Worm (Caenorhabditis elegans): ENCODE results near the gene F38H4.4.

Gene F38H4.4

ce11 chrIV:11855900-11856660, 8.0 kb downstream of the F38H4.4 start, which contains the start of gene ech-2 (continued):
- no peak for TF ChIP-seq spr-1 (tag; optimal IDR thresholded peaks at IDR 0.05)
- TF ChIP-seq lin-39 (tag; optimal IDR thresholded peaks at IDR 0.05): no peak
- TF ChIP-seq lsy-2 (tag; optimal IDR thresholded peaks at IDR 0.05): peak in 1 of 2 experiments; percentile 43
- TF ChIP-seq ztf-11 (tag; optimal IDR thresholded peaks at IDR 0.05): no peak

- peak in 1 of 2 experiments; percentile 83 for TF ChIP-seq unc-62 (GFP tag; optimal IDR thresholded peaks at IDR 0.05 in 1 of 2)
- no peak for TF ChIP-seq unc-62 (tag; optimal IDR thresholded peaks at IDR 0.05)
- TF ChIP-seq aha-1 (tag): peak; percentile 96
- TF ChIP-seq mxl-3 (GFP tag; optimal IDR thresholded peaks at IDR 0.05): peak; percentile 42
- no peak for TF ChIP-seq ZK546.5 (tag; optimal IDR thresholded peaks at IDR 0.05)
- no peak for TF ChIP-seq nhr-76 (tag; optimal IDR thresholded peaks at IDR 0.05)
- TF ChIP-seq rbr-2 (tag; optimal IDR thresholded peaks at IDR 0.05): peak; percentile 89
- no peak for TF ChIP-seq zfp-2 (tag; optimal IDR thresholded peaks at IDR 0.05)
- peak; percentile 83 for TF ChIP-seq fkh-10 (GFP tag; optimal IDR thresholded peaks at IDR 0.05)
- TF ChIP-seq set-16 (GFP tag; IDR thresholded peaks at IDR 0.05): peak; percentile 87
- TF ChIP-seq spr-1 (tag; optimal IDR thresholded peaks at IDR 0.05): peak; percentile 45
- TF ChIP-seq mdl-1 (tag; optimal IDR thresholded peaks at IDR 0.05): peak; percentile 29 to 54
- TF ChIP-seq ctbp-1 (GFP tag; IDR thresholded peaks at IDR 0.05): peak; percentile 54; the same call in 1 of the 2 replicates
- peak; percentile 66 for TF ChIP-seq lin-38 (GFP tag; IDR thresholded peaks at IDR 0.05)
- peak; percentile 90 for TF ChIP-seq hmg-1.1 (GFP tag; IDR thresholded peaks at IDR 0.05)
- peak; percentile 36 for TF ChIP-seq jun-1 (tag; optimal IDR thresholded peaks at IDR 0.05)
- TF ChIP-seq dpl-1 (GFP tag; optimal IDR thresholded peaks at IDR 0.05): peak; percentile 19
- TF ChIP-seq nhr-77 (tag; optimal IDR thresholded peaks at IDR 0.05): peak; percentile 22
- TF ChIP-seq vab-7 (GFP tag; IDR thresholded peaks at IDR 0.05): 0 out of 2 replicates have a peak, but pooled peaks have one; percentile 39
- peak in 1 of 2 experiments; percentile 22 for TF ChIP-seq daf-16 (GFP tag; optimal IDR thresholded peaks at IDR 0.05)
- peak; percentile 21 for TF ChIP-seq daf-16 (tag; optimal IDR thresholded peaks at IDR 0.05)
- TF ChIP-seq dmd-6 (GFP tag; IDR thresholded peaks at IDR 0.05): peak; percentile 46
- peak; percentile 55 to 79 for TF ChIP-seq lsy-2 (tag; optimal IDR thresholded peaks at IDR 0.05)
- TF ChIP-seq duxl-1 (tag; optimal IDR thresholded peaks at IDR 0.05; ENCODE audit: poor library complexity): no peak
- TF ChIP-seq tra-1 (GFP tag; IDR thresholded peaks at IDR 0.05): 0 out of 2 replicates have a peak, but pooled peaks have one; percentile 28
- peak; percentile 71 for TF ChIP-seq F37D6.2 (tag; optimal IDR thresholded peaks at IDR 0.05)
- TF ChIP-seq ama-1 (optimal IDR thresholded peaks at IDR 0.05): peak; percentile 67
- TF ChIP-seq hlh-11 (tag; optimal IDR thresholded peaks at IDR 0.05): peak; percentile 78
- TF ChIP-seq egl-43 (GFP tag; IDR thresholded peaks at IDR 0.05): peak; percentile 69; the same call in 1 of the 2 replicates
- TF ChIP-seq hlh-30 (tag; optimal IDR thresholded peaks at IDR 0.05; ENCODE audit: insufficient read depth): peak; percentile 61
- TF ChIP-seq nhr-11 (tag; optimal IDR thresholded peaks at IDR 0.05): peak; percentile 73
- TF ChIP-seq dve-1 (tag; optimal IDR thresholded peaks at IDR 0.05; ENCODE audit: insufficient read depth): peak; percentile 65
- peak; percentile 32 for TF ChIP-seq nhr-28 (tag; optimal IDR thresholded peaks at IDR 0.05)
- TF ChIP-seq hif-1 (tag; optimal IDR thresholded peaks at IDR 0.05): peak in 1 of 2 experiments; percentile 56
- TF ChIP-seq ceh-62 (tag; optimal IDR thresholded peaks at IDR 0.05): no peak
- no peak for TF ChIP-seq Y5F2A.4 (GFP tag; optimal IDR thresholded peaks at IDR 0.05)
- TF ChIP-seq nhr-6 (tag; optimal IDR thresholded peaks at IDR 0.05): peak; percentile 24
- no peak for TF ChIP-seq tag-97 (GFP tag; IDR thresholded peaks at IDR 0.05)
- TF ChIP-seq ceh-20 (GFP tag; IDR thresholded peaks at IDR 0.05): peak; percentile 75
- TF ChIP-seq madf-9 (GFP tag; conservative IDR thresholded peaks at IDR 0.05): 0 out of 2 replicates have a peak, but pooled peaks have one; percentile 46
- peak; percentile 81 for TF ChIP-seq mep-1 (tag; optimal IDR thresholded peaks at IDR 0.05)
- TF ChIP-seq mes-2 (tag; optimal IDR thresholded peaks at IDR 0.05; ENCODE audit: poor library complexity, severe bottlenecking): peak; percentile 64
- no peak for TF ChIP-seq cey-2 (tag; optimal IDR thresholded peaks at IDR 0.05; ENCODE audit: borderline replicate concordance, insufficient read depth)
- TF ChIP-seq ces-1 (GFP tag; optimal IDR thresholded peaks at IDR 0.05): no peak
- peak; percentile 38; the same call in 1 of the 2 replicates for TF ChIP-seq T26A8.4 (GFP tag; IDR thresholded peaks at IDR 0.05)
Observed at ce11 chrIV:11857159-11857565, 9.1 kb downstream of the F38H4.4 start.

Measured in whole organism, L4 larva.